Worm (Caenorhabditis elegans) whole organism, midembryonic: ENCODE data around the gene C27H6.8.

Experiments
- T22C8.4 ChIP-seq: fragments of 200-800 bp; sonication (Bioruptor generic); IDR thresholded peaks from 2 replicates; pipeline ENCODE4 v1.3.6; 2022; ENCODE audit warnings: missing genetic modification characterization, missing compliant biosample characterization
- ref-1 ChIP-seq: fragments of 200-800 bp; sonication (Bioruptor generic); conservative IDR thresholded peaks from 2 replicates; pipeline ENCODE4 v1.3.6; 2022; ENCODE audit warnings: missing genetic modification reagents, missing genetic modification characterization, missing compliant biosample characterization

DNA sequence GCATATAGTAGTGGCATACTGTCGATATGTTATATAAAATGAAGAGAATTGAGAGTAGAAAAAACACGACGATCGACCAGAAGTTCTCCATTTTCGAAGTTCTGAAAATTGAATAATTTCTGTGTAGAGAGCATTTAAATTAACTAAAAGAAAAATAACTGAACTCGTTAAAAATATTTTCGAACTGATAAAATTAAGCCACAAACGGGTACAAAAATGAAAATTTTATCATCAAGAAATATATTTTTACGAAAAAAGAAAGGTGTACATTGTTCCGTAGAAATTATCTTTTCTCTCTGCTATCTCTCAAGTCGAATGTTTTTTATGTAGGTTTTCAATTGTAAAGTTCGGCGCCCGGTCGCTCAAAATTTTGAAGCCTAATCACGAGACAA is 43.4 kb upstream of the C27H6.8 start, which contains the start of gene acl-2:
- TF ChIP-seq T22C8.4 (GFP tag; lab: Robert Waterston, UW), result no peak
- TF ChIP-seq ref-1, result no peak
